Fruit fly (Drosophila melanogaster): ENCODE measurements around the gene LysRS.

Gene LysRS

DNA sequence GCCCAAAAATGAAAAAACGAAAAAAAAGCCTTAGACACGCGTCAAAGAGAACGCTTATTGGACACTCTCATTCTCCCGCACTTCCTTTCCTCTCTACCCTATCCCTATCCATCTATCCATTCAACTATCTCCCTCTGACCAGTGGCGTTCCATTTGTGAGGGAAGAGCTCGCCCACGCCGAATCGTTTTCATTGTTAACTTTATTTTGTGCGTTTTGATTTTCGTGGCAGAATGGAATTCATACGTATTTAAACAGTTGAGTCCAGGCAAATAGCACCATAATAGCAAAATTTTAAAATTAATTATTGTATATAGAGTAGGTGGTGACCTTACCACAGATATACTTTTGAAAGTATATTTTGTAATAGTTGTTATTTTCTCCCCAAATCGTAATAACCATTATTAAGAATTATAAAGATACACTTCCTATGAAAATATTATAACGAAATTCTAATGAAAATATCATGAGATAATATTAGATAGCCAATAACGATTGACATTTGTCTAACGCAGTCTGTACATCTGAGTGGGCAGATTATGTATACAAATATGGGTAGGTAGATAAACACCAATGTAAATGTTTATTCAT, 32.6 kb upstream of the LysRS start:
- TF ChIP-seq kay (GFP tag; ENCODE audit: borderline replicate concordance): no peak
- peak; percentile 64 for TF ChIP-seq CG7101 (tag; optimal IDR thresholded peaks at IDR 0.05)
- peak; percentile 27 for TF ChIP-seq CG14711 (tag; optimal IDR thresholded peaks at IDR 0.05)

DNA sequence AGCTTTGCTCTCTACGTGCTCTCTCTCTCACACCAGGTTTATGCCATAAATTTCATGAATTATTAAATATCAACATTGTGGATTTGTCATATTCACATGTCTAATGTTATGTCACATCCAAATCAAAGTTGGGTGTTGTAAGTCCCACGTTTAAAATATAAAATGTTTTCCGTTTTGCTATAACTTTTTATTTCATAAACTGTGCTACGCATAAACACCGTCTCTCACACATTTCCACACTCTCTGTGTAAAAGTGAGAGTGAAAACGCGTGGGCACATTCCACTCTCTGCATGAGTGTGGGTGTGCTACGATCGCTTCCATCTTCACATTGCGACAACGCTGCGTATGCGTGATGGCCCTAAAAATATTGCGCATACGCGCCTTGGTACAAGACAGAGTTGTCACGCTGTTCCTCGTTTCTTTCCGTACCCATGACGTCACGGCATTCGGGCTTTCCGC, 32.0 kb upstream of the LysRS start:
- TF ChIP-seq CG33017 (tag; optimal IDR thresholded peaks at IDR 0.05) (peak; percentile 99), Crg-1 (GFP tag; optimal IDR thresholded peaks at IDR 0.05) (peak; percentile 94), CG7101 (tag; optimal IDR thresholded peaks at IDR 0.05) (peak; percentile 99), toe (GFP tag; optimal IDR thresholded peaks at IDR 0.05) (peak; percentile 92), pad (GFP tag; optimal IDR thresholded peaks at IDR 0.05) (peak; percentile 89), CG14711 (tag; optimal IDR thresholded peaks at IDR 0.05) (peak; percentile 97), cnc (optimal IDR thresholded peaks at IDR 0.05) (no peak), CG12768 (GFP tag; optimal IDR thresholded peaks at IDR 0.05) (peak; percentile 97), Mnt (GFP tag; optimal IDR thresholded peaks at IDR 0.05) (peak; percentile 93), tj (GFP tag; optimal IDR thresholded peaks at IDR 0.05) (peak; percentile 92), cic (GFP tag; optimal IDR thresholded peaks at IDR 0.05) (peak; percentile 85), CG1620 (GFP tag; optimal IDR thresholded peaks at IDR 0.05) (peak; percentile 95), bab1 (GFP tag; optimal IDR thresholded peaks at IDR 0.05) (peak; percentile 99), ovo (GFP tag; optimal IDR thresholded peaks at IDR 0.05) (peak; percentile 88), Clk (GFP tag; optimal IDR thresholded peaks at IDR 0.05) (peak; percentile 86), CG7045 (GFP tag; optimal IDR thresholded peaks at IDR 0.05) (peak; percentile 96), CG5204 (GFP tag; optimal IDR thresholded peaks at IDR 0.05) (peak; percentile 96), CG11617 (GFP tag; optimal IDR thresholded peaks at IDR 0.05) (peak; percentile 99), Hr96 (GFP tag; optimal IDR thresholded peaks at IDR 0.05) (peak; percentile 98), kay (GFP tag; ENCODE audit: borderline replicate concordance) (peak; percentile 98)

DNA sequence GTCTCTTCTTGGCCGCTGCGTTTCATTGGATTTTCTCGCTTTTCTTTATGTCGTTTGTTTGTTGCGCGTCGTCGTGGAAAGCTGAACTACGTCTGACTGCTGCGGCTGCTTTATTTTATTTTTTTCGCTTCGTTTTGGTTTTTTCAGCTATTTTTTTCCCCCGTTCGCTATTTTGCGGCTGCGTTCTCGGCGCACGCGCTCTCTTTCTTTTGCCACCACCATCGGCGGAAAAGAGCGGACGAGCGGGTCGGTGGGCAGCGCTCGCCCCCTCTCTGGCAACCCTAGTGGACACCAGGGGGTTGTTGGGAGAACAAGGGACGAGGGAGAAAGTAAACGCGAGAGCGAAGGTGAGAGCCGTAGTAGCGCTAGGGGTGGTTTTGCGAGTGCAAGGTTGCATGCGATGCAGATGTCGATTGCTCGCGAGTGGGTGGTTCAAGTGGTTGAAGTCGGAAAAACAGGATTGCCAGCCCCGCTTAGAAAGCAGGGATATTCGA, 30.3 kb upstream of the LysRS start:
- TF ChIP-seq Crg-1 (GFP tag; optimal IDR thresholded peaks at IDR 0.05) (no peak), cic (GFP tag; optimal IDR thresholded peaks at IDR 0.05) (no peak), CG14711 (tag; optimal IDR thresholded peaks at IDR 0.05) (peak; percentile 68), tj (GFP tag; optimal IDR thresholded peaks at IDR 0.05) (peak; percentile 57), CG33017 (tag; optimal IDR thresholded peaks at IDR 0.05) (no peak), Mnt (GFP tag; optimal IDR thresholded peaks at IDR 0.05) (peak; percentile 13), pad (GFP tag; optimal IDR thresholded peaks at IDR 0.05) (no peak), CG1620 (GFP tag; optimal IDR thresholded peaks at IDR 0.05) (no peak), ovo (GFP tag; optimal IDR thresholded peaks at IDR 0.05) (no peak), toe (GFP tag; optimal IDR thresholded peaks at IDR 0.05) (no peak), Clk (GFP tag; optimal IDR thresholded peaks at IDR 0.05) (peak; percentile 1), Hr96 (GFP tag; optimal IDR thresholded peaks at IDR 0.05) (no peak), cnc (optimal IDR thresholded peaks at IDR 0.05) (no peak), CG11617 (GFP tag; optimal IDR thresholded peaks at IDR 0.05) (no peak)

DNA sequence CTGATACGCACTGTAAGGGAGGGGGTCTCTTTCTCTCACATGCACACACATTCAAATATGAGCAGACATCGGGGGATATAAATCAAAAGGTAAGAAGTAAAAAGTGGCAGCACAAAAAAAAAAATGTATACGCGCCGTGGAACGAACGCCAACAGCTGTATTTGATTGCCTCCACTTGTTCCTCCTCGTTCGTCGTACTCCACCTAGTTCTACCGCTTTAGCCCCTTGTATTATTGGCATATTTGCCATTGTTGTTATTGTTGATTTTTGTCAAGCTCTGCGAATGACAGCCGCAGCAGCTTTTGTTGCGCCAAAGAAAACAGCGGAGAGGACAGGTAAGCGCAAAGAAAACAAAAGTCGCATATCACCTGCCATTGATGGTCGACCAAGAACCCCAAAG, 28.2 kb upstream of the LysRS start:
- no peak for TF ChIP-seq Hr96 (GFP tag; optimal IDR thresholded peaks at IDR 0.05)
- no peak for TF ChIP-seq CG1620 (GFP tag; optimal IDR thresholded peaks at IDR 0.05)
- no peak for TF ChIP-seq CG14711 (tag; optimal IDR thresholded peaks at IDR 0.05)
- TF ChIP-seq CG5204 (GFP tag; optimal IDR thresholded peaks at IDR 0.05): no peak
- TF ChIP-seq CG7101 (tag; optimal IDR thresholded peaks at IDR 0.05): no peak

DNA sequence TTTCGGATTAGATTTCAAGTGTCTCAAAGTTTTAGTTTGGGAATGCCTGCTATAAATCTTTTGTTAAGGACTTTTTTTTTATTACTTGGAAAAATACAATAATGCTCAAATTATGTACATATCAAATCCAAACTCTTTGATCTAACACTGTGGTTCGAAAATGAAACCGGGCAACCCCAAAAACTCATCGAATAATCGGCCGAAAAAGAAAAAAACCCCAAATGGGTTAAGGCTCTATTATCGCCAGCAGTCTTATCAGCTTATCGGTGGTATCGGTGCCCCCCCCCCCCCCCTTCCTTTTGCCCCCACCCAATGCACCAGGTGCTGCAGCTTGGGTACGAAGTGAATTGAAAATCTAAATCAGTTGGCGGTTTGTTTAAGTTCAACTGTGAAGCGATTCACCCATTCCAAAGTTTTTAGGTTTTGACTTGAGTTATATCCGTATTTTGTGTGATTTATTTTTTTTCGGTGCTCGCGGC, 9.0 kb upstream of the LysRS start:
- no peak for TF ChIP-seq ovo (GFP tag; optimal IDR thresholded peaks at IDR 0.05)
- no peak for TF ChIP-seq kay (GFP tag; ENCODE audit: borderline replicate concordance)
- TF ChIP-seq toe (GFP tag; optimal IDR thresholded peaks at IDR 0.05): no peak
- no peak for TF ChIP-seq Mnt (GFP tag; optimal IDR thresholded peaks at IDR 0.05)
- TF ChIP-seq CG14711 (tag; optimal IDR thresholded peaks at IDR 0.05): no peak
- no peak for TF ChIP-seq pad (GFP tag; optimal IDR thresholded peaks at IDR 0.05)
- TF ChIP-seq CG33017 (tag; optimal IDR thresholded peaks at IDR 0.05): no peak
- TF ChIP-seq CG7045 (GFP tag; optimal IDR thresholded peaks at IDR 0.05): no peak

DNA sequence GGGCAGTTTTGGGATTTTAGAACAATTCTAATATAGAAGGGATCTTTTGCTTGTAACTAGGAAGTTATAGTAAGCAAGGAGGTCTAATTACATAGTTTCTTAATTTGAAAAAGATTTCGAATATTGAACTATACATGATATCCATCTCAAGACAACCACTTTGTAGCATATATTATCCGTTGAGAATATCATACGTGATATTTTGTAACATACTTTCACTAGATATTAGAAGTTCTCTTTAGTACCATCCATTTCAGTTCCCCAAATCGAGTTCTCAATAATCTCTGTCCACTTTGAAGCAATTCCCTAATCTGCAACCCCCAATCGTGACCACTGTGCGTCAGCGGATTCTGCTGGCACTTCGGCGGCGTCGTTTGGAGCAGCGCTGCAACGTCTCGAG, 6.8 kb upstream of the LysRS start:
- peak; percentile 5 for TF ChIP-seq tj (GFP tag; optimal IDR thresholded peaks at IDR 0.05)
- peak; percentile 46 for TF ChIP-seq CG11617 (GFP tag; optimal IDR thresholded peaks at IDR 0.05)
- TF ChIP-seq pad (GFP tag; optimal IDR thresholded peaks at IDR 0.05): no peak
- TF ChIP-seq bab1 (GFP tag; optimal IDR thresholded peaks at IDR 0.05): peak; percentile 40
- no peak for TF ChIP-seq CG7101 (tag; optimal IDR thresholded peaks at IDR 0.05)

DNA sequence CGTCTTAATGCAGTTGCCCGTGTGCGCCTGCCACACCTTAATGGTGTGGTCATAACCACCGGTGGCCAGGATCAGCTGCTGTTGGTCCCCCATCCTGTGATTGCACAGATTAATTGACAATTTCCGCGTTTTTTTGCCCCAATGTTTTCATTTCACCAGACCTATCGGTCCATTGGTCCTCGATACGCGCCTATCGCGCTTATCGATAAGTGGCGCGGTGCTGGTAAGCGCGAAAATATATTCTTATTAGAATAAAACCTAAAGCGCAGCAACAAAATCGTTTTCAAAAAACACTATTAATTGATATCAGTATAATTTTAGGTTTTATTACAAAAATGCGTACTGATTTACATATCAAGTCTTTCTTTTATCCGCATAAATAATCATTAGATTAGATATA, 2.9 kb downstream of the LysRS start, which contains the start of gene Lst8:
Lst8 (minus strand) TSS at position 187 of the 400 bp plus-strand sequence.
- no peak for TF ChIP-seq CG11617 (GFP tag; optimal IDR thresholded peaks at IDR 0.05)
- TF ChIP-seq CG12768 (GFP tag; optimal IDR thresholded peaks at IDR 0.05): no peak
- TF ChIP-seq Hr96 (GFP tag; optimal IDR thresholded peaks at IDR 0.05): no peak
- no peak for TF ChIP-seq kay (GFP tag; ENCODE audit: borderline replicate concordance)
- TF ChIP-seq Crg-1 (GFP tag; optimal IDR thresholded peaks at IDR 0.05): no peak
- peak; percentile 39 for TF ChIP-seq CG14711 (tag; optimal IDR thresholded peaks at IDR 0.05)
- peak; percentile 26 for TF ChIP-seq Mnt (GFP tag; optimal IDR thresholded peaks at IDR 0.05)
- no peak for TF ChIP-seq cic (GFP tag; optimal IDR thresholded peaks at IDR 0.05)
- peak; percentile 52 for TF ChIP-seq bab1 (GFP tag; optimal IDR thresholded peaks at IDR 0.05)
- TF ChIP-seq CG1620 (GFP tag; optimal IDR thresholded peaks at IDR 0.05): peak; percentile 29
- TF ChIP-seq CG7101 (tag; optimal IDR thresholded peaks at IDR 0.05): peak; percentile 9
- no peak for TF ChIP-seq toe (GFP tag; optimal IDR thresholded peaks at IDR 0.05)
- no peak for TF ChIP-seq Clk (GFP tag; optimal IDR thresholded peaks at IDR 0.05)
- no peak for TF ChIP-seq CG33017 (tag; optimal IDR thresholded peaks at IDR 0.05)
- TF ChIP-seq CG5204 (GFP tag; optimal IDR thresholded peaks at IDR 0.05): no peak
- peak; percentile 8 for TF ChIP-seq pad (GFP tag; optimal IDR thresholded peaks at IDR 0.05)
- TF ChIP-seq ovo (GFP tag; optimal IDR thresholded peaks at IDR 0.05): no peak
- no peak for TF ChIP-seq tj (GFP tag; optimal IDR thresholded peaks at IDR 0.05)
- TF ChIP-seq CG7045 (GFP tag; optimal IDR thresholded peaks at IDR 0.05): no peak
- no peak for TF ChIP-seq cnc (optimal IDR thresholded peaks at IDR 0.05)

Measured in whole organism, adult.